Worm (Caenorhabditis elegans) whole organism, L4/young adult: Measurements from ENCODE around the gene srab-12.

Source experiments
- W03F9.2 ChIP-seq: fragments of 150-350 bp; optimal IDR thresholded peaks from 2 replicates; lab custom pipeline; 2014; ENCODE audit warnings: missing biosample characterization, missing genetic modification characterization
- dao-5 ChIP-seq: sonication (generic microtip); optimal IDR thresholded peaks from 2 replicates; lab custom pipeline; 2016; ENCODE audit warnings: missing genotype, missing genetic modification characterization, moderate library complexity, missing compliant biosample characterization
- him-1 ChIP-seq: sonication (generic microtip); optimal IDR thresholded peaks from 2 replicates; lab custom pipeline; 2016; ENCODE audit warnings: missing genotype, missing genetic modification reagents, missing genetic modification characterization, missing compliant biosample characterization

DNA sequence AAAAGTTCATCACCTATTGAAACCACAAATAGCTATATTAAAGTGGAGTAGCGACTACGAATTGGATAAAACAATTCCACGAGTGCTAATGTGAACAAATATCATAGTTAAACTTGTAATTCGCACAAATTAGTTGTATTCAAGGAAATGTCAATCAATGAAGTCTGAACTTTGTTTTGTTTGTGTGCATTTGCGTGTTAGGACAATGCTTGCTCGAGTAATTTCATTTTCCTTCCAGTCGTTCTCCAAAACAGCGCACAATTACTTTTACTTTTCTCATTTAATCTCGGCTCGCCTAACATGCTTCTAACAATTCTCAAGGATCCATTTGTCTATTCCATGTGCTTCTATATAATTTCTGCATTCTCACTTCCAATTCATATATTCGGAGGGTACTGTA, 41.2 kb upstream of the srab-12 start, which contains the start of gene srh-301:
- TF ChIP-seq W03F9.2 (tag; lab: Kevin White, UChicago) (no peak), him-1 (no peak), dao-5 (tag; lab: Kevin White, UChicago) (no peak)
